Worm (Caenorhabditis elegans): Measurements from ENCODE around the gene col-92.

The col-92 gene

DNA sequence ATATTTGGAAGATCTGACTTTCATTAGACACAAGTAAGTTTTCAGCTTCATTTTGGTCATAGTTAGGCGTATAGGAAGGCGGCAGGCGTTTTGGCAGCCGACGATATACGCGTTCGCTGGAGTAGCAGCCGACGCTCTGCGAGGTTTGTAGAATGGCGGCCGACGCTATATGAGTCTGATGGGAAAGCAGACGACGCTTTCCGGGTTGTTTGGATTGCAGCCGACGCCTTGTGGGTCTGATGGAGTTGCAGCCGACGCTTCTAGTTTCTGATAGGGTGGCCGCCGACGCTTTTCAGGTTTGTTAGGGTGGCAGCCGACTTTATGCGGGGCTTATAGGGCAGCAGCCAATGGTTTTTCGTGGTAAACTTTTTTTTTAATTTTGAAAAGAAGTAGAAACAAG is 19.8 kb upstream of the col-92 start:
- no peak for TF ChIP-seq ceh-82 (tag; optimal IDR thresholded peaks at IDR 0.05)
- TF ChIP-seq nhr-23 (tag; optimal IDR thresholded peaks at IDR 0.05) = no peak
- no peak for TF ChIP-seq nhr-237 (tag; optimal IDR thresholded peaks at IDR 0.05)
- TF ChIP-seq elt-3 (tag; optimal IDR thresholded peaks at IDR 0.05) = no peak
- no peak for TF ChIP-seq zag-1 (tag; optimal IDR thresholded peaks at IDR 0.05)
- no peak for TF ChIP-seq lsy-12 (tag; optimal IDR thresholded peaks at IDR 0.05)
- no peak for TF ChIP-seq aly-2 (tag; optimal IDR thresholded peaks at IDR 0.05)
- no peak for TF ChIP-seq pha-4 (tag; optimal IDR thresholded peaks at IDR 0.05)
- TF ChIP-seq fos-1 (tag; optimal IDR thresholded peaks at IDR 0.05) = no peak
- TF ChIP-seq nhr-76 (tag; optimal IDR thresholded peaks at IDR 0.05) = no peak
- no peak for TF ChIP-seq mml-1 (tag; optimal IDR thresholded peaks at IDR 0.05)
- no peak for TF ChIP-seq mdl-1 (tag; optimal IDR thresholded peaks at IDR 0.05)
- no peak for TF ChIP-seq nhr-77 (tag; optimal IDR thresholded peaks at IDR 0.05)
- no peak for TF ChIP-seq hmg-11 (tag; optimal IDR thresholded peaks at IDR 0.05)
- TF ChIP-seq unc-39 (tag; optimal IDR thresholded peaks at IDR 0.05) = no peak
- no peak for TF ChIP-seq jun-1 (tag; optimal IDR thresholded peaks at IDR 0.05)
- no peak for TF ChIP-seq ceh-9 (tag; optimal IDR thresholded peaks at IDR 0.05)
- TF ChIP-seq nhr-11 (tag; optimal IDR thresholded peaks at IDR 0.05) = no peak

DNA sequence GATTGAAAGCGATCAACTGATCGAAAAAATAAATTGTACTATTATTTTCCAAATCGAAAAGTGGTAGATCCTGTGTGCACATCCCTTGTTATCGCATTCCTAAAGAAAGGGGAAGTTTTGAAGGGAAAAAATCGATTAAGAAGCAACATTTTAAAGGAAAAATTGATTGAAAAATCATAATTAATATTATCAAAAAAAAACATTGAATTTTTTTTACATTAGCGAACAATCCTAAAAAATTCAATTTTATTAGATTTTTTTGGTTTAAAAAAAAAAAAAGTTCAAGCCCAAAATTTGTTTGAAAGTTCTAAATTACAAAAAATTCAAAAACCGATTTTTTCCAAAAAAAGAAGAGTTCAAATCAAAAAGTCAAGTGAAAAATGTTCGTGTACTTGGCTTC is 12.1 kb upstream of the col-92 start, which contains the start of gene dmsr-5:
Gene dmsr-5, minus strand, starts transcription at position 101 of the 400 bp plus-strand sequence.
- no peak for TF ChIP-seq nfya-1 (tag; optimal IDR thresholded peaks at IDR 0.05; ENCODE audit: insufficient read depth)
- no peak for TF ChIP-seq fkh-2 (tag; optimal IDR thresholded peaks at IDR 0.05)
- no peak for TF ChIP-seq elt-3 (tag; optimal IDR thresholded peaks at IDR 0.05)

DNA sequence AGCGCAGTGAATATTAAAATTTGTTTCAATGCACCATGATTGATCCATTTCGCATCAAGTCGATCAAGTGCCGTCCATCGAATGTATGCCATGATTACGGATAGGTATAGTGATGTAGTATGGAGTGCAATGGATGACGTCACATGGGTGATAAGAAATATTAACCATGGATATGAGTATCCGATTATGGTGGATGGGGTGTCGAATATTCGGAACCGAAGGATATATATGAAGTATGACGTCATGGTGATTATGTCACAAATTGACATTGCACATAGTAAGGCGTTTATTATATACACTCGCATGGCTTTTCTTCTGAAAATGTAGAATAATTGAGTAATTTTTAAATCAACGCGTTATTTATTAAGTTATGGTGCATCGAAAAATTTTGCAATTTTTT is 11.0 kb upstream of the col-92 start:
- TF ChIP-seq fkh-10 (GFP tag; optimal IDR thresholded peaks at IDR 0.05) = no peak
- no peak for TF ChIP-seq eor-1 (tag; optimal IDR thresholded peaks at IDR 0.05)
- TF ChIP-seq unc-62 (GFP tag; optimal IDR thresholded peaks at IDR 0.05) = no peak
- TF ChIP-seq snpc-4 (tag; optimal IDR thresholded peaks at IDR 0.05) = no peak
- no peak for TF ChIP-seq ztf-4 (tag; optimal IDR thresholded peaks at IDR 0.05)
- TF ChIP-seq unc-39 (tag; optimal IDR thresholded peaks at IDR 0.05) = no peak
- no peak for TF ChIP-seq nhr-23 (tag; optimal IDR thresholded peaks at IDR 0.05)
- no peak for TF ChIP-seq daf-12 (tag; optimal IDR thresholded peaks at IDR 0.05)
- no peak for TF ChIP-seq ceh-28 (tag; optimal IDR thresholded peaks at IDR 0.05)
- TF ChIP-seq tbx-2 (tag; optimal IDR thresholded peaks at IDR 0.05) = no peak

ce11 chrIII:10989491-10990032 is 6.5 kb upstream of the col-92 start:
- no peak for TF ChIP-seq eor-1 (tag; optimal IDR thresholded peaks at IDR 0.05)
- TF ChIP-seq ztf-4 (tag; optimal IDR thresholded peaks at IDR 0.05) = peak; percentile 87
- TF ChIP-seq nhr-25 (tag; optimal IDR thresholded peaks at IDR 0.05) = peak; percentile 95
- TF ChIP-seq ceh-82 (tag; optimal IDR thresholded peaks at IDR 0.05) = peak; percentile 96
- peak; percentile 68 for TF ChIP-seq elt-2 (tag; optimal IDR thresholded peaks at IDR 0.05)
- peak; percentile 92 for TF ChIP-seq lin-39 (tag; optimal IDR thresholded peaks at IDR 0.05)
- TF ChIP-seq hmg-11 (tag; optimal IDR thresholded peaks at IDR 0.05) = peak; percentile 100
- peak; percentile 26 for TF ChIP-seq ama-1 (optimal IDR thresholded peaks at IDR 0.05)
- peak; percentile 67 for TF ChIP-seq unc-39 (tag; optimal IDR thresholded peaks at IDR 0.05)
- peak; percentile 88 for TF ChIP-seq aly-2 (tag; optimal IDR thresholded peaks at IDR 0.05)
- TF ChIP-seq mdl-1 (tag; optimal IDR thresholded peaks at IDR 0.05) = peak; percentile 52
- TF ChIP-seq sea-2 (GFP tag; optimal IDR thresholded peaks at IDR 0.05) = peak; percentile 92
- peak; percentile 69 for TF ChIP-seq lin-15B (tag; optimal IDR thresholded peaks at IDR 0.05)
- TF ChIP-seq mml-1 (tag; optimal IDR thresholded peaks at IDR 0.05) = peak; percentile 33
- TF ChIP-seq fkh-2 (tag; optimal IDR thresholded peaks at IDR 0.05) = peak; percentile 14
- TF ChIP-seq snpc-4 (tag; optimal IDR thresholded peaks at IDR 0.05) = peak; percentile 100
- TF ChIP-seq pqm-1 (tag; optimal IDR thresholded peaks at IDR 0.05) = peak; percentile 37
- TF ChIP-seq lsy-12 (tag; optimal IDR thresholded peaks at IDR 0.05) = peak; percentile 96
- TF ChIP-seq ztf-11 (tag; optimal IDR thresholded peaks at IDR 0.05) = peak; percentile 43
- no peak for TF ChIP-seq ceh-9 (tag; optimal IDR thresholded peaks at IDR 0.05)
- TF ChIP-seq nhr-28 (tag; optimal IDR thresholded peaks at IDR 0.05) = no peak
- no peak for TF ChIP-seq daf-12 (tag; optimal IDR thresholded peaks at IDR 0.05)
- peak; percentile 57 for TF ChIP-seq ceh-16 (tag; optimal IDR thresholded peaks at IDR 0.05)
- peak; percentile 95 for TF ChIP-seq nhr-23 (tag; optimal IDR thresholded peaks at IDR 0.05)
- TF ChIP-seq egl-27 (tag; optimal IDR thresholded peaks at IDR 0.05) = peak; percentile 77
- peak; percentile 95 for TF ChIP-seq tbx-2 (tag; optimal IDR thresholded peaks at IDR 0.05)
- peak; percentile 50 for TF ChIP-seq fkh-10 (GFP tag; optimal IDR thresholded peaks at IDR 0.05)
- no peak for TF ChIP-seq nhr-12 (tag; optimal IDR thresholded peaks at IDR 0.05)
- no peak for TF ChIP-seq ZK546.5 (tag; optimal IDR thresholded peaks at IDR 0.05)
- TF ChIP-seq nhr-76 (tag; optimal IDR thresholded peaks at IDR 0.05) = no peak
- peak in 1 of 3 experiments; percentile 88 for TF ChIP-seq elt-3 (tag; optimal IDR thresholded peaks at IDR 0.05)
- TF ChIP-seq unc-62 (GFP tag; optimal IDR thresholded peaks at IDR 0.05) = peak; percentile 76
- peak; percentile 96 for TF ChIP-seq nfya-1 (tag; optimal IDR thresholded peaks at IDR 0.05; ENCODE audit: insufficient read depth)
- peak; percentile 40 for TF ChIP-seq elt-1 (tag; optimal IDR thresholded peaks at IDR 0.05)
- TF ChIP-seq fos-1 (tag; optimal IDR thresholded peaks at IDR 0.05) = peak; percentile 80
- TF ChIP-seq nhr-67 (tag; optimal IDR thresholded peaks at IDR 0.05) = peak; percentile 31
- peak; percentile 26 for TF ChIP-seq nhr-11 (tag; optimal IDR thresholded peaks at IDR 0.05)
- peak; percentile 58 for TF ChIP-seq skn-1 (tag; optimal IDR thresholded peaks at IDR 0.05)

Data from whole organism, L3 larva.